Worm (Caenorhabditis elegans) whole organism, L4 larva: Measurements from ENCODE around the gene gegf-1.

ENCODE experiments used
- R02D3.7 ChIP-seq: fragments of 150-350 bp; sonication (generic microtip); optimal IDR thresholded peaks from 3 replicates; lab custom pipeline; 2014; ENCODE audit warnings: missing biosample characterization, missing genetic modification characterization
- T20F7.1 ChIP-seq: fragments of 200-800 bp; sonication (Bioruptor generic); optimal IDR thresholded peaks from 2 replicates; lab custom pipeline; 2018; ENCODE audit warnings: mild to moderate bottlenecking, missing genetic modification characterization, missing compliant biosample characterization
- aha-1 ChIP-seq: fragments of 150-350 bp; peaks from one replicate; lab custom pipeline; 2014; ENCODE audit warnings: missing biosample characterization, missing genetic modification characterization
- aly-2 ChIP-seq: sonication (generic microtip); optimal IDR thresholded peaks from 2 replicates; lab custom pipeline; 2018; ENCODE audit warnings: missing biosample characterization, missing genetic modification characterization
- attf-4 ChIP-seq: sonication (generic microtip); optimal IDR thresholded peaks from 3 replicates; lab custom pipeline; 2017; ENCODE audit warnings: missing biosample characterization, missing genetic modification characterization
- ces-1 ChIP-seq: fragments of 150-350 bp; sonication (generic microtip); optimal IDR thresholded peaks from 4 replicates; lab custom pipeline; 2014; ENCODE audit warnings: missing biosample characterization, missing genetic modification reagents, missing genetic modification characterization
- daf-16 ChIP-seq, 3 experiments: sonication (generic microtip); optimal IDR thresholded peaks; 2 replicates each; lab custom pipeline; 2016 to 2017; ENCODE audit warnings: missing genetic modification characterization in 3 of 3, missing genetic modification reagents in 3 of 3, mild to moderate bottlenecking in 2 of 3, missing compliant biosample characterization in 2 of 3, missing biosample characterization in 1 of 3, moderate library complexity in 1 of 3
- daf-19 ChIP-seq: fragments of 200-800 bp; sonication (Bioruptor generic); conservative IDR thresholded peaks from 2 replicates; pipeline ENCODE4 v1.3.6; 2022; ENCODE audit warnings: missing genetic modification characterization, missing compliant biosample characterization
- daf-8 ChIP-seq: fragments of 200-800 bp; sonication (Bioruptor generic); IDR thresholded peaks from 2 replicates; pipeline ENCODE4 v1.3.6; 2022; ENCODE audit warnings: missing genetic modification characterization, missing compliant biosample characterization
- dmd-6 ChIP-seq: fragments of 200-800 bp; sonication (Bioruptor generic); IDR thresholded peaks from 2 replicates; pipeline ENCODE4 v1.3.6; 2022; ENCODE audit warnings: missing genetic modification reagents, missing genetic modification characterization, missing compliant biosample characterization
- dmd-9 ChIP-seq: fragments of 200-800 bp; sonication (Bioruptor generic); IDR thresholded peaks from 2 replicates; pipeline ENCODE4 v1.3.6; 2022; ENCODE audit warnings: missing genetic modification reagents, missing genetic modification characterization, missing compliant biosample characterization
- dve-1 ChIP-seq: sonication (generic microtip); optimal IDR thresholded peaks from 2 replicates; lab custom pipeline; 2017; ENCODE audit warnings: antibody characterized with exemption, mild to moderate bottlenecking, missing genetic modification characterization, missing compliant biosample characterization; ENCODE audit not compliant: insufficient read depth
- egl-43 ChIP-seq: fragments of 200-800 bp; sonication (Bioruptor generic); IDR thresholded peaks from 2 replicates; pipeline ENCODE4 v1.3.6; 2022; ENCODE audit warnings: missing genetic modification reagents, missing genetic modification characterization, missing compliant biosample characterization
- hlh-11 ChIP-seq: fragments of 200-800 bp; sonication (Bioruptor generic); optimal IDR thresholded peaks from 2 replicates; lab custom pipeline; 2018; ENCODE audit warnings: mild to moderate bottlenecking, missing genetic modification characterization, missing compliant biosample characterization
- hlh-30 ChIP-seq: sonication (generic microtip); optimal IDR thresholded peaks from 2 replicates; lab custom pipeline; 2017; ENCODE audit warnings: antibody characterized with exemption, mild to moderate bottlenecking, missing genetic modification characterization, missing compliant biosample characterization; ENCODE audit not compliant: insufficient read depth
- jun-1 ChIP-seq: fragments of 150-350 bp; optimal IDR thresholded peaks from 2 replicates; lab custom pipeline; 2014; ENCODE audit warnings: missing biosample characterization, missing genetic modification reagents, missing genetic modification characterization
- lin-13 ChIP-seq: fragments of 150-350 bp; optimal IDR thresholded peaks from 2 replicates; lab custom pipeline; 2014; ENCODE audit warnings: missing biosample characterization, missing genetic modification reagents, missing genetic modification characterization
- lin-29 ChIP-seq: fragments of 200-800 bp; sonication (Bioruptor generic); IDR thresholded peaks from 2 replicates; pipeline ENCODE4 v1.3.6; 2022; ENCODE audit warnings: missing genetic modification reagents, missing genetic modification characterization, missing compliant biosample characterization
- lin-38 ChIP-seq: fragments of 200-800 bp; sonication (Bioruptor generic); IDR thresholded peaks from 2 replicates; pipeline ENCODE4 v1.3.6; 2022; ENCODE audit warnings: missing genetic modification reagents, missing genetic modification characterization, missing compliant biosample characterization
- mdt-29 ChIP-seq: fragments of 200-800 bp; sonication (Bioruptor generic); IDR thresholded peaks from 2 replicates; pipeline ENCODE4 v1.3.6; 2022; ENCODE audit warnings: missing genetic modification reagents, missing genetic modification characterization, missing compliant biosample characterization
- mep-1 ChIP-seq: fragments of 150-350 bp; sonication (generic microtip); optimal IDR thresholded peaks from 3 replicates; lab custom pipeline; 2014; ENCODE audit warnings: missing biosample characterization, missing genetic modification characterization
- nhr-11 ChIP-seq: fragments of 150-350 bp; optimal IDR thresholded peaks from 2 replicates; lab custom pipeline; 2014; ENCODE audit warnings: missing biosample characterization, missing genetic modification characterization
- nhr-237 ChIP-seq: sonication (generic microtip); optimal IDR thresholded peaks from 2 replicates; lab custom pipeline; 2017; ENCODE audit warnings: missing biosample characterization, missing genetic modification characterization
- nhr-41 ChIP-seq: fragments of 200-800 bp; sonication (Bioruptor generic); IDR thresholded peaks from 2 replicates; pipeline ENCODE4 v1.3.6; 2022; ENCODE audit warnings: missing genetic modification reagents, missing genetic modification characterization, missing compliant biosample characterization
- nhr-42 ChIP-seq: fragments of 200-800 bp; sonication (Bioruptor generic); IDR thresholded peaks from 2 replicates; pipeline ENCODE4 v1.3.6; 2022; ENCODE audit warnings: missing genetic modification characterization, missing compliant biosample characterization
- nhr-48 ChIP-seq: sonication (generic microtip); optimal IDR thresholded peaks from 2 replicates; lab custom pipeline; 2016; ENCODE audit warnings: mild to moderate bottlenecking, missing genetic modification characterization, missing compliant biosample characterization
- nhr-77 ChIP-seq: fragments of 150-350 bp; optimal IDR thresholded peaks from 2 replicates; lab custom pipeline; 2014; ENCODE audit warnings: missing biosample characterization, missing genetic modification characterization
- php-3 ChIP-seq: fragments of 200-800 bp; sonication (Bioruptor generic); IDR thresholded peaks from 2 replicates; pipeline ENCODE4 v1.3.6; 2022; ENCODE audit warnings: missing genetic modification reagents, missing genetic modification characterization, missing compliant biosample characterization
- pqm-1 ChIP-seq: sonication (generic microtip); optimal IDR thresholded peaks from 2 replicates; lab custom pipeline; 2017; ENCODE audit warnings: missing biosample characterization, missing genetic modification characterization
- rbr-2 ChIP-seq: sonication (generic microtip); optimal IDR thresholded peaks from 2 replicates; lab custom pipeline; 2016; ENCODE audit warnings: missing genotype, missing genetic modification characterization, missing compliant biosample characterization
- sdz-12 ChIP-seq: fragments of 200-800 bp; sonication (Bioruptor generic); optimal IDR thresholded peaks from 2 replicates; lab custom pipeline; 2018; ENCODE audit warnings: mild to moderate bottlenecking, missing genetic modification characterization, missing compliant biosample characterization
- tag-97 ChIP-seq: fragments of 200-800 bp; sonication (Bioruptor generic); IDR thresholded peaks from 2 replicates; pipeline ENCODE4 v1.3.6; 2022; ENCODE audit warnings: missing genetic modification characterization, missing compliant biosample characterization
- unc-62 ChIP-seq, 3 experiments: fragments of 150-350 bp in 1 of 3; sonication (generic microtip); optimal IDR thresholded peaks in 2 of 3; peaks in 1 of 3; 1 replicate in 1 of 3; 2 replicates in 2 of 3; lab custom pipeline; 2014 to 2017; ENCODE audit warnings: missing biosample characterization in 3 of 3, missing genetic modification characterization in 3 of 3, missing genetic modification reagents in 3 of 3, missing genotype in 1 of 3

The gegf-1 gene

ce11 chrIV:192046-192445, 34.3 kb upstream of the gegf-1 start, which contains the start of gene Y38C1AA.12 (continued):
- peak; percentile 37 for TF ChIP-seq hlh-30 (tag; lab: Kevin White, UChicago)
- TF ChIP-seq lin-29 (GFP tag; lab: Robert Waterston, UW) = no peak
- peak; percentile 57 for TF ChIP-seq dve-1 (tag; lab: Kevin White, UChicago)
- peak; percentile 51 to 62 for TF ChIP-seq daf-16 (GFP tag; optimal IDR thresholded peaks at IDR 0.05; lab: Kevin White, UChicago)
- peak; percentile 74 for TF ChIP-seq daf-16 (tag; optimal IDR thresholded peaks at IDR 0.05; lab: Kevin White, UChicago)

ce11 chrIV:189087-189486, 31.4 kb upstream of the gegf-1 start:
- TF ChIP-seq nhr-48 (tag; lab: Kevin White, UChicago) (no peak), rbr-2 (tag; lab: Kevin White, UChicago) (no peak), dmd-6 (GFP tag; lab: Robert Waterston, UW) (peak; percentile 69), mdt-29 (GFP tag; lab: Robert Waterston, UW) (no peak), lin-13 (no peak), nhr-42 (GFP tag; lab: Robert Waterston, UW) (no peak), R02D3.7 (tag; lab: Kevin White, UChicago) (no peak)

- no peak for TF ChIP-seq daf-16 (GFP tag; optimal IDR thresholded peaks at IDR 0.05; lab: Kevin White, UChicago)
- TF ChIP-seq daf-16 (tag; optimal IDR thresholded peaks at IDR 0.05; lab: Kevin White, UChicago) = peak; percentile 23
- no peak for TF ChIP-seq ces-1 (GFP tag; lab: Kevin White, UChicago)
- TF ChIP-seq aha-1 (tag; lab: Kevin White, UChicago) = peak; percentile 10
- TF ChIP-seq unc-62 (GFP tag; optimal IDR thresholded peaks at IDR 0.05 in 1 of 2; lab: Kevin White, UChicago) = peak in 1 of 2 experiments; percentile 25
- TF ChIP-seq unc-62 (tag; optimal IDR thresholded peaks at IDR 0.05; lab: Kevin White, UChicago) = no peak
- no peak for TF ChIP-seq lin-38 (GFP tag; lab: Robert Waterston, UW)
- TF ChIP-seq egl-43 = no peak
- no peak for TF ChIP-seq nhr-237 (tag; lab: Kevin White, UChicago)
- TF ChIP-seq nhr-77 (tag; lab: Kevin White, UChicago) = no peak
- no peak for TF ChIP-seq lin-13
- no peak for TF ChIP-seq jun-1 (tag; lab: Kevin White, UChicago)
- peak; percentile 57 for TF ChIP-seq hlh-11 (tag; lab: Kevin White, UChicago)
- TF ChIP-seq mep-1 (tag; lab: Kevin White, UChicago) = no peak
- peak; percentile 67; the same call in 1 of the 2 replicates for TF ChIP-seq dmd-6 (GFP tag; lab: Robert Waterston, UW)
- peak; percentile 52 for TF ChIP-seq php-3 (GFP tag; lab: Robert Waterston, UW)
- no peak for TF ChIP-seq R02D3.7 (tag; lab: Kevin White, UChicago)
- no peak for TF ChIP-seq dmd-9 (GFP tag; lab: Robert Waterston, UW)
- TF ChIP-seq pqm-1 = peak; percentile 8
- no peak for TF ChIP-seq sdz-12 (GFP tag; lab: Kevin White, UChicago)
- peak; percentile 3 for TF ChIP-seq dve-1 (tag; lab: Kevin White, UChicago)
- 0 out of 2 replicates have a peak, but pooled peaks have one; percentile 43 for TF ChIP-seq nhr-41
Measured at ce11 chrIV:187336-187735, 29.6 kb upstream of the gegf-1 start.

- TF ChIP-seq tag-97 (GFP tag; lab: Robert Waterston, UW) = no peak
- no peak for TF ChIP-seq daf-19 (GFP tag; lab: Robert Waterston, UW)
- TF ChIP-seq egl-43 = no peak
- peak; percentile 31 for TF ChIP-seq nhr-11 (tag; lab: Kevin White, UChicago)
- no peak for TF ChIP-seq attf-4 (tag; lab: Kevin White, UChicago)
- TF ChIP-seq nhr-48 (tag; lab: Kevin White, UChicago) = no peak
- peak; percentile 5 for TF ChIP-seq aha-1 (tag; lab: Kevin White, UChicago)
- TF ChIP-seq T20F7.1 (GFP tag; lab: Kevin White, UChicago) = no peak
- no peak for TF ChIP-seq aly-2
- no peak for TF ChIP-seq daf-8 (GFP tag; lab: Robert Waterston, UW)
- TF ChIP-seq rbr-2 (tag; lab: Kevin White, UChicago) = peak; percentile 13
- TF ChIP-seq, all 104 proteins: peak for 3
Measured at ce11 chrIV:186110-186509, 28.4 kb upstream of the gegf-1 start.
